Fruit fly (Drosophila melanogaster) whole organism, embryonic: ENCODE results near the gene CG6749.

Source experiments
- ATbp ChIP-seq: fragments of 200-800 bp; sonication (Bioruptor generic); optimal IDR thresholded peaks from 2 replicates; lab custom pipeline; 2017; ENCODE audit warnings: missing biosample characterization, mild to moderate bottlenecking, missing genetic modification characterization, missing genetic modification reagents
- Abd-B ChIP-seq: fragments of 200-800 bp; sonication (Bioruptor generic); optimal IDR thresholded peaks from 2 replicates; lab custom pipeline; 2018; ENCODE audit warnings: missing biosample characterization, mild to moderate bottlenecking, missing genetic modification characterization, moderate library complexity
- CG10462 ChIP-seq: fragments of 200-800 bp; sonication (Bioruptor generic); optimal IDR thresholded peaks from 2 replicates; lab custom pipeline; 2016; ENCODE audit warnings: missing biosample characterization, missing genetic modification characterization
- CG10979 ChIP-seq: fragments of 200-800 bp; sonication (Bioruptor generic); optimal IDR thresholded peaks from 2 replicates; lab custom pipeline; 2018; ENCODE audit warnings: missing biosample characterization, mild to moderate bottlenecking, missing genetic modification characterization, moderate library complexity
- CG11085 ChIP-seq: fragments of 200-800 bp; sonication (Bioruptor generic); IDR thresholded peaks from 2 replicates; pipeline ENCODE4 v1.3.6; 2022; ENCODE audit warnings: missing biosample characterization, missing genetic modification characterization
- CG11093 ChIP-seq: fragments of 200-800 bp; sonication (Bioruptor generic); IDR thresholded peaks from 3 replicates; pipeline ENCODE4 v1.3.6; 2022; ENCODE audit warnings: missing biosample characterization, missing genetic modification characterization
- CG11247 ChIP-seq: fragments of 200-800 bp; sonication (Bioruptor generic); IDR thresholded peaks from 2 replicates; pipeline ENCODE4 v1.3.6; 2022; ENCODE audit warnings: missing biosample characterization, missing genetic modification characterization
- CG11398 ChIP-seq: fragments of 200-800 bp; sonication (Bioruptor generic); optimal IDR thresholded peaks from 2 replicates; lab custom pipeline; 2016; ENCODE audit warnings: missing biosample characterization, missing genetic modification characterization
- CG11504 ChIP-seq: fragments of 200-800 bp; sonication (Bioruptor generic); optimal IDR thresholded peaks from 3 replicates; lab custom pipeline; 2019; ENCODE audit warnings: missing biosample characterization, mild to moderate bottlenecking, missing genetic modification characterization, moderate library complexity
- CG12104 ChIP-seq: fragments of 200-800 bp; sonication (Bioruptor generic); optimal IDR thresholded peaks from 3 replicates; lab custom pipeline; 2016; ENCODE audit warnings: missing biosample characterization, missing genetic modification characterization
- CG13894 ChIP-seq: fragments of 200-800 bp; sonication (Bioruptor generic); optimal IDR thresholded peaks from 3 replicates; lab custom pipeline; 2018; ENCODE audit warnings: missing biosample characterization, mild to moderate bottlenecking, missing genetic modification characterization, moderate library complexity
- CG14860 ChIP-seq: fragments of 200-800 bp; sonication (Bioruptor generic); IDR thresholded peaks from 3 replicates; pipeline ENCODE4 v1.3.6; 2022; ENCODE audit warnings: missing biosample characterization, missing genetic modification characterization; ENCODE audit not compliant: partially characterized antibody
- CG15073 ChIP-seq: fragments of 200-800 bp; sonication (Bioruptor generic); optimal IDR thresholded peaks from 2 replicates; lab custom pipeline; 2016; ENCODE audit warnings: missing biosample characterization, missing genetic modification characterization
- CG15514 ChIP-seq: fragments of 200-800 bp; sonication (Bioruptor generic); optimal IDR thresholded peaks from 3 replicates; lab custom pipeline; 2017; ENCODE audit warnings: missing biosample characterization, missing genetic modification characterization, mild to moderate bottlenecking, moderate library complexity, missing genetic modification reagents
- CG15696 ChIP-seq: fragments of 200-800 bp; sonication (Bioruptor generic); optimal IDR thresholded peaks from 2 replicates; lab custom pipeline; 2019; ENCODE audit warnings: missing biosample characterization, mild to moderate bottlenecking, missing genetic modification characterization, moderate library complexity
- CG1647 ChIP-seq: fragments of 200-800 bp; sonication (Bioruptor generic); optimal IDR thresholded peaks from 3 replicates; lab custom pipeline; 2016; ENCODE audit warnings: missing biosample characterization, missing genetic modification characterization
- CG1792 ChIP-seq: fragments of 200-800 bp; sonication (Bioruptor generic); optimal IDR thresholded peaks from 2 replicates; lab custom pipeline; 2016; ENCODE audit warnings: missing biosample characterization, missing genetic modification characterization
- CG2116 ChIP-seq: fragments of 200-800 bp; sonication (Bioruptor generic); optimal IDR thresholded peaks from 3 replicates; lab custom pipeline; 2018; ENCODE audit warnings: missing biosample characterization, mild to moderate bottlenecking, missing genetic modification characterization
- CG2120 ChIP-seq: fragments of 200-800 bp; sonication (Bioruptor generic); optimal IDR thresholded peaks from 3 replicates; lab custom pipeline; 2016; ENCODE audit warnings: missing biosample characterization, missing genetic modification characterization
- CG2202 ChIP-seq: fragments of 200-800 bp; sonication (Bioruptor generic); optimal IDR thresholded peaks from 2 replicates; lab custom pipeline; 2018; ENCODE audit warnings: missing biosample characterization, mild to moderate bottlenecking, missing genetic modification characterization
- CG2875 ChIP-seq: fragments of 200-800 bp; sonication (Bioruptor generic); optimal IDR thresholded peaks from 2 replicates; lab custom pipeline; 2017; ENCODE audit warnings: missing biosample characterization, mild to moderate bottlenecking, missing genetic modification characterization, missing genetic modification reagents
- CG30020 ChIP-seq: fragments of 200-800 bp; optimal IDR thresholded peaks from 2 replicates; lab custom pipeline; 2019; ENCODE audit warnings: missing biosample characterization, mild to moderate bottlenecking, missing genetic modification characterization, moderate library complexity
- CG30431 ChIP-seq: fragments of 200-800 bp; sonication (Bioruptor generic); optimal IDR thresholded peaks from 2 replicates; lab custom pipeline; 2017; ENCODE audit warnings: missing biosample characterization, missing genetic modification characterization
- CG3838 ChIP-seq: fragments of 200-800 bp; sonication (Bioruptor generic); optimal IDR thresholded peaks from 3 replicates; lab custom pipeline; 2016; ENCODE audit warnings: missing biosample characterization, missing genetic modification characterization
- CG8290 ChIP-seq, 3 experiments: fragments of 200-800 bp; sonication (Bioruptor generic); optimal IDR thresholded peaks; 2 replicates each; lab custom pipeline; 2016 to 2019; ENCODE audit warnings: missing biosample characterization in 3 of 3, missing genetic modification characterization in 3 of 3, mild to moderate bottlenecking in 2 of 3, moderate library complexity in 1 of 3
- CTCF ChIP-seq: fragments of 200-800 bp; sonication (Bioruptor generic); optimal IDR thresholded peaks from 2 replicates; lab custom pipeline; 2017; ENCODE audit warnings: missing biosample characterization, mild to moderate bottlenecking, missing genetic modification characterization, moderate library complexity
- CoRest ChIP-seq: fragments of 200-800 bp; sonication (Bioruptor generic); optimal IDR thresholded peaks from 3 replicates; lab custom pipeline; 2018; ENCODE audit warnings: missing biosample characterization, mild to moderate bottlenecking, missing genetic modification characterization, moderate library complexity
- Dad ChIP-seq: fragments of 200-800 bp; sonication (Bioruptor generic); optimal IDR thresholded peaks from 3 replicates; lab custom pipeline; 2016; ENCODE audit warnings: missing biosample characterization, missing genetic modification characterization
- Dip3 ChIP-seq: fragments of 200-800 bp; sonication (Bioruptor generic); optimal IDR thresholded peaks from 3 replicates; lab custom pipeline; 2016; ENCODE audit warnings: missing biosample characterization, missing genetic modification characterization
- Dref ChIP-seq: fragments of 200-800 bp; sonication (Bioruptor generic); IDR thresholded peaks from 2 replicates; pipeline ENCODE4 v1.3.6; 2022; ENCODE audit warnings: missing biosample characterization, missing genetic modification characterization
- Ets65A ChIP-seq: fragments of 200-800 bp; sonication (Bioruptor generic); peaks from one replicate; lab custom pipeline; 2016; ENCODE audit warnings: missing biosample characterization, missing genetic modification characterization
- Fer3 ChIP-seq: fragments of 200-800 bp; sonication (Bioruptor generic); optimal IDR thresholded peaks from 2 replicates; lab custom pipeline; 2018; ENCODE audit warnings: missing biosample characterization, mild to moderate bottlenecking, missing genetic modification characterization, moderate library complexity
- Kr ChIP-seq: fragments of 200-800 bp; sonication (Bioruptor generic); optimal IDR thresholded peaks from 2 replicates; lab custom pipeline; 2017; ENCODE audit warnings: missing biosample characterization, mild to moderate bottlenecking, missing genetic modification characterization
- Opbp ChIP-seq: fragments of 200-800 bp; sonication (Bioruptor generic); IDR thresholded peaks from 3 replicates; pipeline ENCODE4 v1.3.6; 2022; ENCODE audit warnings: missing biosample characterization, missing genetic modification characterization; ENCODE audit not compliant: partially characterized antibody
- Optix ChIP-seq: fragments of 200-800 bp; sonication (Bioruptor generic); IDR thresholded peaks from 3 replicates; pipeline ENCODE4 v1.3.6; 2022; ENCODE audit warnings: missing biosample characterization, missing genetic modification characterization
- Sox102F ChIP-seq: fragments of 200-800 bp; sonication (Bioruptor generic); optimal IDR thresholded peaks from 2 replicates; lab custom pipeline; 2018; ENCODE audit warnings: missing biosample characterization, mild to moderate bottlenecking, missing genetic modification characterization, moderate library complexity
- Taf1 ChIP-seq: fragments of 200-800 bp; sonication (Bioruptor generic); IDR thresholded peaks from 2 replicates; pipeline ENCODE4 v1.3.6; 2022; ENCODE audit warnings: missing biosample characterization, missing genetic modification characterization
- br ChIP-seq: fragments of >200 bp; optimal IDR thresholded peaks from 2 replicates; lab custom pipeline; 2017
- bsh ChIP-seq, 2 experiments: fragments of 200-800 bp; sonication (Bioruptor generic); optimal IDR thresholded peaks; 2 replicates each; lab custom pipeline; 2017 to 2018; ENCODE audit warnings: mild to moderate bottlenecking in 2 of 2, missing biosample characterization in 2 of 2, missing genetic modification characterization in 2 of 2, moderate library complexity in 1 of 2
- dysf ChIP-seq: fragments of 200-800 bp; sonication (Bioruptor generic); IDR thresholded peaks from 3 replicates; pipeline ENCODE4 v1.3.6; 2022; ENCODE audit warnings: missing biosample characterization, missing genetic modification characterization
- ftz-f1 ChIP-seq: fragments of 200-800 bp; sonication (Bioruptor generic); optimal IDR thresholded peaks from 2 replicates; lab custom pipeline; 2016; ENCODE audit warnings: missing biosample characterization, missing genetic modification characterization
- ind ChIP-seq: fragments of 200-800 bp; sonication (Bioruptor generic); optimal IDR thresholded peaks from 3 replicates; lab custom pipeline; 2016; ENCODE audit warnings: missing biosample characterization, missing genetic modification characterization
- lbe ChIP-seq: fragments of 200-800 bp; sonication (Bioruptor generic); optimal IDR thresholded peaks from 2 replicates; lab custom pipeline; 2016; ENCODE audit warnings: missing biosample characterization, mild to moderate bottlenecking, missing genetic modification characterization
- odd ChIP-seq: fragments of 200-800 bp; sonication (Bioruptor generic); optimal IDR thresholded peaks from 2 replicates; lab custom pipeline; 2017; ENCODE audit warnings: missing biosample characterization, mild to moderate bottlenecking, missing genetic modification characterization
- p53 ChIP-seq: fragments of 200-800 bp; sonication (Bioruptor generic); optimal IDR thresholded peaks from 2 replicates; lab custom pipeline; 2016; ENCODE audit warnings: missing biosample characterization, missing genetic modification characterization
- pum ChIP-seq: fragments of 200-800 bp; sonication (Bioruptor generic); optimal IDR thresholded peaks from 2 replicates; lab custom pipeline; 2016; ENCODE audit warnings: missing biosample characterization, missing genetic modification characterization
- row ChIP-seq: fragments of 200-800 bp; sonication (Bioruptor generic); IDR thresholded peaks from 3 replicates; pipeline ENCODE4 v1.3.6; 2022; ENCODE audit warnings: missing biosample characterization, missing genetic modification characterization
- sens ChIP-seq: fragments of 200-800 bp; sonication (Bioruptor generic); peaks from one replicate; lab custom pipeline; 2016; ENCODE audit warnings: missing biosample characterization, missing genetic modification characterization
- shn ChIP-seq: fragments of 200-800 bp; sonication (Bioruptor generic); optimal IDR thresholded peaks from 3 replicates; lab custom pipeline; 2016; ENCODE audit warnings: missing biosample characterization, missing genetic modification characterization
- sob ChIP-seq: fragments of 200-800 bp; sonication (Bioruptor generic); IDR thresholded peaks from 2 replicates; pipeline ENCODE4 v1.3.6; 2022; ENCODE audit warnings: missing biosample characterization, missing genetic modification characterization
- wor ChIP-seq: fragments of 200-800 bp; sonication (Bioruptor generic); IDR thresholded peaks from 2 replicates; pipeline ENCODE4 v1.3.6; 2022; ENCODE audit warnings: missing biosample characterization, missing genetic modification characterization
- zf30C ChIP-seq: fragments of 200-800 bp; sonication (Bioruptor generic); optimal IDR thresholded peaks from 3 replicates; lab custom pipeline; 2018; ENCODE audit warnings: missing biosample characterization, mild to moderate bottlenecking, missing genetic modification characterization

Gene CG6749

dm6 chr3L:9723108-9723507 lies 10.5 kb downstream of the CG6749 start, which contains the start of the genes nbs and defl (continued):
- TF ChIP-seq CG11398 (GFP tag; lab: Kevin White, UChicago) (no peak), CG2202 (tag; lab: Kevin White, UChicago) (no peak), CG11093 (GFP tag; lab: Robert Waterston, UW) (peak; percentile 66; the same call in 1 of the 3 replicates), CG12104 (GFP tag; lab: Kevin White, UChicago) (peak; percentile 53), sens (peak; percentile 95), CG1792 (GFP tag; lab: Kevin White, UChicago) (peak; percentile 7), Kr (GFP tag; lab: Kevin White, UChicago) (no peak), Fer3 (tag; lab: Kevin White, UChicago) (peak; percentile 66), CG11247 (peak; percentile 71), Dref (GFP tag; lab: Robert Waterston, UW) (peak; percentile 8; the same call in 1 of the 2 replicates), odd (no peak), CG2875 (GFP tag; lab: Kevin White, UChicago) (no peak), CTCF (GFP tag; lab: Kevin White, UChicago) (no peak), br (lab: Kevin White, UChicago) (no peak), CG11504 (tag; lab: Kevin White, UChicago) (no peak), bsh (GFP tag; optimal IDR thresholded peaks at IDR 0.05; lab: Kevin White, UChicago) (peak in 1 of 2 experiments; percentile 43), Dip3 (peak; percentile 60), Abd-B (GFP tag; lab: Kevin White, UChicago) (peak; percentile 58), CG8290 (GFP tag; optimal IDR thresholded peaks at IDR 0.05; lab: Kevin White, UChicago) (peak; percentile 70), CG8290 (tag; optimal IDR thresholded peaks at IDR 0.05; lab: Kevin White, UChicago) (no peak), Taf1 (GFP tag; lab: Robert Waterston, UW) (peak; percentile 46), Ets65A (GFP tag; lab: Kevin White, UChicago) (peak; percentile 95), ftz-f1 (GFP tag; lab: Kevin White, UChicago) (no peak), lbe (GFP tag; lab: Kevin White, UChicago) (peak; percentile 66), pum (GFP tag; lab: Kevin White, UChicago) (peak; percentile 61), CG2116 (GFP tag; lab: Kevin White, UChicago) (peak; percentile 7), ATbp (GFP tag; lab: Kevin White, UChicago) (no peak), CG11085 (GFP tag; lab: Robert Waterston, UW) (peak; percentile 49; the same call in 1 of the 2 replicates), CG13894 (no peak), CG10979 (tag; lab: Kevin White, UChicago) (peak; percentile 46), CG15514 (no peak), ind (GFP tag; lab: Kevin White, UChicago) (peak; percentile 75), CG1647 (peak; percentile 31), Dad (GFP tag; lab: Kevin White, UChicago) (peak; percentile 56), sob (GFP tag; lab: Robert Waterston, UW) (peak; percentile 87), CoRest (tag; lab: Kevin White, UChicago) (peak; percentile 82), CG15073 (no peak), zf30C (peak; percentile 97), CG10462 (GFP tag; lab: Kevin White, UChicago) (peak; percentile 9), shn (peak; percentile 44), Opbp (peak; percentile 42; the same call in 1 of the 3 replicates), CG15696 (tag; lab: Kevin White, UChicago) (peak; percentile 66), CG3838 (GFP tag; lab: Kevin White, UChicago) (peak; percentile 40), Sox102F (GFP tag; lab: Kevin White, UChicago) (no peak), CG30431 (GFP tag; lab: Kevin White, UChicago) (no peak), CG14860 (GFP tag; lab: Robert Waterston, UW) (peak; percentile 31; the same call in 1 of the 3 replicates), row (GFP tag; lab: Robert Waterston, UW) (peak; percentile 96), dysf (GFP tag; lab: Robert Waterston, UW) (peak; percentile 80), CG30020 (tag; lab: Kevin White, UChicago) (peak; percentile 62), wor (GFP tag; lab: Robert Waterston, UW) (no peak), CG2120 (GFP tag; lab: Kevin White, UChicago) (peak; percentile 85), p53 (GFP tag; lab: Kevin White, UChicago) (no peak), Optix (GFP tag; lab: Robert Waterston, UW) (no peak)
